Fruit fly (Drosophila melanogaster): ENCODE results near the gene CG15602.

DNA sequence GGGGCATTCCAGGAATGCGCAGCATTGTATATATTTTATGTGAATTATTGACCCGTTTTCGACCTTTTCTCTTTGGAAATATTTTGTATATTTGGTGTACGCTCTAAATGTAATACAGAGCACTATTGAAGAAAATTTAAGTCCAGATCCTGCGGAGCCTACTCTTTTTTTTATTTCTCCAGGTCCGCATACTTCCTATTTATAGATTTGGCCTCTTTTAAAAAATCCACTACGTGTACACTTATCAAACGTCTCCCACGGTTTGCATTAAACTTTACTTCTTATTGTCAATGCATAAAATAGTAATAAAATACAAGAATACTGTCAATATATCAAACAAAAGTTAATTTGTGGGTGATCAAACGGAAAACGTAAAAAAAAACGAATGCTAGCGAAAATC, 15.6 kb upstream of the CG15602 start, which contains the start of gene Efhc1.1:
- TF ChIP-seq CG8478 (optimal IDR thresholded peaks at IDR 0.05) (no peak), CTCF (optimal IDR thresholded peaks at IDR 0.05) (no peak)

All from S2 (cell line).